Worm (Caenorhabditis elegans): ENCODE measurements around the gene F31D4.5.

- TF ChIP-seq unc-39 (tag; optimal IDR thresholded peaks at IDR 0.05), result no peak
- TF ChIP-seq nhr-23 (tag; optimal IDR thresholded peaks at IDR 0.05), result no peak
- TF ChIP-seq skn-1 (tag; optimal IDR thresholded peaks at IDR 0.05), result no peak
- no peak for TF ChIP-seq mdl-1 (tag; optimal IDR thresholded peaks at IDR 0.05)
- TF ChIP-seq nhr-237 (tag; optimal IDR thresholded peaks at IDR 0.05), result no peak
- no peak for TF ChIP-seq ceh-28 (tag; optimal IDR thresholded peaks at IDR 0.05)
- no peak for TF ChIP-seq fkh-2 (tag; optimal IDR thresholded peaks at IDR 0.05)
- no peak for TF ChIP-seq pqm-1 (tag; optimal IDR thresholded peaks at IDR 0.05)
- no peak for TF ChIP-seq elt-2 (tag; optimal IDR thresholded peaks at IDR 0.05)
- TF ChIP-seq lin-15B (tag; optimal IDR thresholded peaks at IDR 0.05), result peak; percentile 10
- no peak for TF ChIP-seq nhr-25 (tag; optimal IDR thresholded peaks at IDR 0.05)
- TF ChIP-seq jun-1 (tag; optimal IDR thresholded peaks at IDR 0.05), result no peak
These were observed 21.3 kb upstream of the F31D4.5 start for ce11 chrV:20832554-20832963.

All from whole organism, L3 larva.